Worm (Caenorhabditis elegans) whole organism, L4 larva: ENCODE results near the gene ghi-1.

Experiments
- D1046.2 ChIP-seq: fragments of 200-800 bp; sonication (Bioruptor generic); IDR thresholded peaks from 2 replicates; pipeline ENCODE4 v1.3.6; 2022; ENCODE audit warnings: missing genetic modification characterization, missing compliant biosample characterization
- Y48G9A.11 ChIP-seq: fragments of 200-800 bp; sonication (Bioruptor generic); IDR thresholded peaks from 2 replicates; pipeline ENCODE4 v1.3.6; 2022; ENCODE audit warnings: missing genetic modification reagents, missing genetic modification characterization, missing compliant biosample characterization
- Y5F2A.4 ChIP-seq: fragments of 200-800 bp; sonication (Bioruptor generic); optimal IDR thresholded peaks from 2 replicates; lab custom pipeline; 2018; ENCODE audit warnings: mild to moderate bottlenecking, missing genetic modification characterization, missing compliant biosample characterization
- aha-1 ChIP-seq: fragments of 150-350 bp; peaks from one replicate; lab custom pipeline; 2014; ENCODE audit warnings: missing biosample characterization, missing genetic modification characterization
- aly-2 ChIP-seq: sonication (generic microtip); optimal IDR thresholded peaks from 2 replicates; lab custom pipeline; 2018; ENCODE audit warnings: missing biosample characterization, missing genetic modification characterization
- ces-1 ChIP-seq: fragments of 150-350 bp; sonication (generic microtip); optimal IDR thresholded peaks from 4 replicates; lab custom pipeline; 2014; ENCODE audit warnings: missing biosample characterization, missing genetic modification reagents, missing genetic modification characterization
- daf-12 ChIP-seq: fragments of 150-350 bp; optimal IDR thresholded peaks from 2 replicates; lab custom pipeline; 2014; ENCODE audit warnings: missing biosample characterization, missing genetic modification reagents, missing genetic modification characterization
- daf-16 ChIP-seq, 3 experiments: sonication (generic microtip); optimal IDR thresholded peaks; 2 replicates each; lab custom pipeline; 2016 to 2017; ENCODE audit warnings: missing genetic modification characterization in 3 of 3, missing genetic modification reagents in 3 of 3, mild to moderate bottlenecking in 2 of 3, missing compliant biosample characterization in 2 of 3, missing biosample characterization in 1 of 3, moderate library complexity in 1 of 3
- dmd-6 ChIP-seq: fragments of 200-800 bp; sonication (Bioruptor generic); IDR thresholded peaks from 2 replicates; pipeline ENCODE4 v1.3.6; 2022; ENCODE audit warnings: missing genetic modification reagents, missing genetic modification characterization, missing compliant biosample characterization
- dmd-9 ChIP-seq: fragments of 200-800 bp; sonication (Bioruptor generic); IDR thresholded peaks from 2 replicates; pipeline ENCODE4 v1.3.6; 2022; ENCODE audit warnings: missing genetic modification reagents, missing genetic modification characterization, missing compliant biosample characterization
- dpl-1 ChIP-seq: fragments of 150-350 bp; optimal IDR thresholded peaks from 2 replicates; lab custom pipeline; 2014; ENCODE audit warnings: missing biosample characterization, missing genetic modification reagents, missing genetic modification characterization
- dve-1 ChIP-seq: sonication (generic microtip); optimal IDR thresholded peaks from 2 replicates; lab custom pipeline; 2017; ENCODE audit warnings: antibody characterized with exemption, mild to moderate bottlenecking, missing genetic modification characterization, missing compliant biosample characterization; ENCODE audit not compliant: insufficient read depth
- hif-1 ChIP-seq, 2 experiments: sonication (generic microtip); optimal IDR thresholded peaks; 2 replicates each; lab custom pipeline; 2016 to 2017; ENCODE audit warnings: missing compliant biosample characterization in 2 of 2, missing genetic modification characterization in 2 of 2, missing genetic modification reagents in 2 of 2, missing genotype in 2 of 2, mild to moderate bottlenecking in 1 of 2
- hlh-11 ChIP-seq: fragments of 200-800 bp; sonication (Bioruptor generic); optimal IDR thresholded peaks from 2 replicates; lab custom pipeline; 2018; ENCODE audit warnings: mild to moderate bottlenecking, missing genetic modification characterization, missing compliant biosample characterization
- hlh-30 ChIP-seq: sonication (generic microtip); optimal IDR thresholded peaks from 2 replicates; lab custom pipeline; 2017; ENCODE audit warnings: antibody characterized with exemption, mild to moderate bottlenecking, missing genetic modification characterization, missing compliant biosample characterization; ENCODE audit not compliant: insufficient read depth
- lin-13 ChIP-seq: fragments of 150-350 bp; optimal IDR thresholded peaks from 2 replicates; lab custom pipeline; 2014; ENCODE audit warnings: missing biosample characterization, missing genetic modification reagents, missing genetic modification characterization
- lin-38 ChIP-seq: fragments of 200-800 bp; sonication (Bioruptor generic); IDR thresholded peaks from 2 replicates; pipeline ENCODE4 v1.3.6; 2022; ENCODE audit warnings: missing genetic modification reagents, missing genetic modification characterization, missing compliant biosample characterization
- lsy-2 ChIP-seq, 2 experiments: fragments of 150-350 bp in 1 of 2; sonication (generic microtip) in 1 of 2; optimal IDR thresholded peaks; 2 replicates each; lab custom pipeline; 2014 to 2017; ENCODE audit warnings: missing biosample characterization in 2 of 2, missing genetic modification characterization in 2 of 2
- madf-5 ChIP-seq, 2 experiments: fragments of 200-800 bp; sonication (Bioruptor generic); IDR thresholded peaks; 2 replicates each; pipeline ENCODE4 v1.3.6; 2022; ENCODE audit warnings: missing compliant biosample characterization in 2 of 2, missing genetic modification characterization in 2 of 2
- mdl-1 ChIP-seq, 2 experiments: fragments of 150-350 bp in 1 of 2; sonication (generic microtip) in 1 of 2; optimal IDR thresholded peaks; 2 replicates each; lab custom pipeline; 2014 to 2017; ENCODE audit warnings: missing biosample characterization in 2 of 2, missing genetic modification characterization in 2 of 2
- mes-2 ChIP-seq: sonication (generic microtip); optimal IDR thresholded peaks from 2 replicates; lab custom pipeline; 2016; ENCODE audit warnings: missing genotype, mild to moderate bottlenecking, missing genetic modification characterization, missing compliant biosample characterization; ENCODE audit not compliant: poor library complexity, severe bottlenecking
- mxl-3 ChIP-seq: fragments of 200-800 bp; sonication (Bioruptor generic); optimal IDR thresholded peaks from 2 replicates; lab custom pipeline; 2018; ENCODE audit warnings: mild to moderate bottlenecking, missing genetic modification characterization, missing compliant biosample characterization
- nhr-28 ChIP-seq: fragments of 150-350 bp; optimal IDR thresholded peaks from 2 replicates; lab custom pipeline; 2014; ENCODE audit warnings: missing biosample characterization, missing genetic modification characterization
- nhr-6 ChIP-seq: fragments of 150-350 bp; optimal IDR thresholded peaks from 2 replicates; lab custom pipeline; 2014; ENCODE audit warnings: missing biosample characterization, missing genetic modification characterization
- nhr-77 ChIP-seq: fragments of 150-350 bp; optimal IDR thresholded peaks from 2 replicates; lab custom pipeline; 2014; ENCODE audit warnings: missing biosample characterization, missing genetic modification characterization
- php-3 ChIP-seq: fragments of 200-800 bp; sonication (Bioruptor generic); IDR thresholded peaks from 2 replicates; pipeline ENCODE4 v1.3.6; 2022; ENCODE audit warnings: missing genetic modification reagents, missing genetic modification characterization, missing compliant biosample characterization
- pqm-1 ChIP-seq: sonication (generic microtip); optimal IDR thresholded peaks from 2 replicates; lab custom pipeline; 2017; ENCODE audit warnings: missing biosample characterization, missing genetic modification characterization
- set-16 ChIP-seq: fragments of 200-800 bp; sonication (Bioruptor generic); IDR thresholded peaks from 2 replicates; pipeline ENCODE4 v1.3.6; 2022; ENCODE audit warnings: missing genetic modification reagents, missing genetic modification characterization, missing compliant biosample characterization
- tra-1 ChIP-seq: fragments of 200-800 bp; sonication (Bioruptor generic); IDR thresholded peaks from 2 replicates; pipeline ENCODE4 v1.3.6; 2022; ENCODE audit warnings: missing genetic modification reagents, missing genetic modification characterization, missing compliant biosample characterization
- unc-39 ChIP-seq: sonication (generic microtip); optimal IDR thresholded peaks from 2 replicates; lab custom pipeline; 2017; ENCODE audit warnings: missing biosample characterization, missing genetic modification characterization
- unc-62 ChIP-seq, 3 experiments: fragments of 150-350 bp in 1 of 3; sonication (generic microtip); optimal IDR thresholded peaks in 2 of 3; peaks in 1 of 3; 1 replicate in 1 of 3; 2 replicates in 2 of 3; lab custom pipeline; 2014 to 2017; ENCODE audit warnings: missing biosample characterization in 3 of 3, missing genetic modification characterization in 3 of 3, missing genetic modification reagents in 3 of 3, missing genotype in 1 of 3
- vab-7 ChIP-seq: fragments of 200-800 bp; sonication (Bioruptor generic); IDR thresholded peaks from 2 replicates; pipeline ENCODE4 v1.3.6; 2022; ENCODE audit warnings: missing genetic modification reagents, missing genetic modification characterization, missing compliant biosample characterization

Gene ghi-1

DNA sequence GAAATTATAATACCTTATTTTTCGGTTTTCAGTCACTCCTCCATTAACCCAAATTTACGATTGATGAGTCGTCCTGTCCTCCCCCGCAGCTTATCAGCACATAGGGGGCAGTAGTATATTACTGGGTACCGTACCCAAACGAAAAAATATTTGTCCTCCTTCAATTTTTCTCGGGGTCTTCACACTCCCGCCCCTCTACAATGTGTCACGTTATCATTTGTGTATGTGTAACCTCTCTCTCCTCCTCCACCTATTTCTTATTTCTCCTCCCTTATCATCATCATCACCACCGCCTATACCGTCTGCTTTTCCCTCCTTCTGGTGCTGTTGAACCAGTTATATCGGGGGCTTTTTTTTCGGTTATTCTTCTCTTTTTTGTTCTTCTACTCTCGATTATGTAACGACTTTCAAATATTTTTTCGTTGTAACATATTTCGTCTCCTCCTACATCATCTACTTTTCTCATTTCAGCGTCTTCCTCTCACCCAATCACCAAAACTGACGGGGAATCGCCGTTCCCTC is at the start of gene ghi-1:
ghi-1 (plus strand) TSS at position 472 of the 522 bp plus-strand sequence.
- TF ChIP-seq pqm-1 (tag; lab: Kevin White, UChicago) (peak; percentile 40), hlh-30 (tag; lab: Kevin White, UChicago) (peak; percentile 43), dmd-9 (GFP tag; lab: Robert Waterston, UW) (no peak), mxl-3 (GFP tag; lab: Kevin White, UChicago) (peak; percentile 11), mdl-1 (tag; optimal IDR thresholded peaks at IDR 0.05; lab: Kevin White, UChicago) (peak in 1 of 2 experiments; percentile 6), php-3 (0 out of 2 replicates have a peak, but pooled peaks have one; percentile 17), hif-1 (tag; optimal IDR thresholded peaks at IDR 0.05; lab: Kevin White, UChicago) (no peak), ces-1 (GFP tag; lab: Kevin White, UChicago) (no peak), hlh-11 (peak; percentile 34), daf-16 (GFP tag; optimal IDR thresholded peaks at IDR 0.05; lab: Kevin White, UChicago) (no peak), daf-16 (tag; optimal IDR thresholded peaks at IDR 0.05; lab: Kevin White, UChicago) (peak; percentile 18), unc-39 (tag; lab: Kevin White, UChicago) (no peak), aha-1 (tag; lab: Kevin White, UChicago) (peak; percentile 22), mes-2 (tag; lab: Kevin White, UChicago) (peak; percentile 14), dve-1 (tag; lab: Kevin White, UChicago) (peak; percentile 6), nhr-28 (tag; lab: Kevin White, UChicago) (peak; percentile 45), dmd-6 (GFP tag; lab: Robert Waterston, UW) (peak; percentile 17; the same call in 1 of the 2 replicates)

DNA sequence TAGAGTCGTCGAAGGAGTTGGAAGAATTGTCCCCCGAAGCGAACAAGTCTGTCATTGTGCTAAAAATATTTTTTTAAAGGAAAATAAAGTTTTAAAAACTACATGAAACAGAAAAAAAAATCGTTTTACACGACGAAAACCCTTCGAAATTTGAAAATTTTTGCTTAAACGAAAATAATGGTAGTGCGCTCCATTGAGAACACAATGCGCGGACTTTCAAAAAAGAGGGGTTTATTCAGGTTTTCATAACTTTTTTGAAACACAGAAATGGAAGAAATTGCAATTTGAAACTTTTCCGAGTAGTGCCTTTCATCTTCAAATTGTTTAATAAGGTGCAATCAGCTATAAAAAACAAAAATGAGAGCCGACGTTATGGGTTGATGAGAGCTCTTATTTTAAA is 46.8 kb upstream of the ghi-1 start, which contains the start of gene npp-5:
npp-5 (minus strand) TSS at position 59 of the 400 bp plus-strand sequence.
- TF ChIP-seq hlh-30 (tag; lab: Kevin White, UChicago) (peak; percentile 3), tra-1 (GFP tag; lab: Robert Waterston, UW) (no peak), lsy-2 (tag; optimal IDR thresholded peaks at IDR 0.05; lab: Kevin White, UChicago) (peak in 1 of 2 experiments; percentile 20), lin-38 (GFP tag; lab: Robert Waterston, UW) (peak; percentile 78), nhr-6 (tag; lab: Kevin White, UChicago) (peak; percentile 41), dpl-1 (GFP tag; lab: Kevin White, UChicago) (peak; percentile 85)
- TF ChIP-seq, all 104 proteins: peak for 5

ce11 chrII:11600711-11601110 is 45.8 kb upstream of the ghi-1 start, which contains the start of gene F07A11.4:
Gene F07A11.4, plus strand, starts transcription at chrII:11601011.
- TF ChIP-seq aly-2 (no peak), madf-5 (GFP tag; IDR thresholded peaks at IDR 0.05; lab: Robert Waterston, UW) (no peak), nhr-77 (no peak), lin-13 (GFP tag; lab: Kevin White, UChicago) (no peak), daf-12 (no peak), Y48G9A.11 (GFP tag; lab: Robert Waterston, UW) (no peak), D1046.2 (GFP tag; lab: Robert Waterston, UW) (no peak), Y5F2A.4 (GFP tag; lab: Kevin White, UChicago) (no peak), nhr-6 (tag; lab: Kevin White, UChicago) (no peak)

ce11 chrII:11602387-11602960 is 44.1 kb upstream of the ghi-1 start:
- TF ChIP-seq vab-7 = no peak
- peak in 1 of 2 experiments; percentile 57 for TF ChIP-seq unc-62 (GFP tag; optimal IDR thresholded peaks at IDR 0.05 in 1 of 2; lab: Kevin White, UChicago)
- no peak for TF ChIP-seq unc-62 (tag; optimal IDR thresholded peaks at IDR 0.05; lab: Kevin White, UChicago)
- TF ChIP-seq hlh-11 = peak; percentile 34
- 0 out of 2 replicates have a peak, but pooled peaks have one; percentile 22 for TF ChIP-seq set-16 (GFP tag; lab: Robert Waterston, UW)
